Fruit fly (Drosophila melanogaster) Kc167 (cell line): Measurements from ENCODE around the gene viaf.

Experiments used
- h ChIP-seq: fragments of >200 bp; optimal IDR thresholded peaks from 3 replicates; lab custom pipeline; 2018; ENCODE audit warnings: missing external identifiers
- psq ChIP-seq: fragments of >200 bp; optimal IDR thresholded peaks from 2 replicates; lab custom pipeline; 2017; ENCODE audit warnings: missing external identifiers

DNA sequence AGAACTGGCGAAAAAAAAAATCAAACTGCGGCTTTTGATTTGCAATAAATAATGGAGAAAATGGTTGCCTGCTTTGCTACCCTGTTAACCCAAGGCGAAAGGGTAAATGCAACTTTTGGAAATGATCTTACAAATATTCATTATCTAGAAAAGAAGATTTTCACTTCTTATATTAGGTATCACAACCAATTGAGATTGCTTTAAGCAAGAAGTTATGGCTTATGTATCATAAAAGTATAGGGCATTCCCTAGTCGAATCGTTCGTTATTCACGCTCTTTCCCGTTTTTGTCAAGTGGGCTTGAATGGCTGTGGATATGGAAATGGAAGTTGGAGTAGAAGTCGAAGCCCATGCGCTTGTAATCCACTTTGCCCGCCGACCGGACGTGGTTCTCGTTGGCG lies 37.5 kb upstream of the viaf start:
- no peak for TF ChIP-seq h (lab: Kevin White, UChicago)
- TF ChIP-seq psq (lab: Kevin White, UChicago) = no peak
